Fruit fly (Drosophila melanogaster) whole organism, prepupa: ENCODE data around the gene CG15602.
A peak's percentile ranks its signal among the peaks of the same experiment; 100 is the strongest.

Source experiments
- CG10631 ChIP-seq: fragments of 200-800 bp; sonication (Bioruptor generic); optimal IDR thresholded peaks from 2 replicates; lab custom pipeline; 2016; ENCODE audit warnings: missing biosample characterization, missing genetic modification characterization
- CG10669 ChIP-seq: fragments of 200-800 bp; sonication (Bioruptor generic); optimal IDR thresholded peaks from 3 replicates; lab custom pipeline; 2018; ENCODE audit warnings: missing biosample characterization, mild to moderate bottlenecking, missing genetic modification characterization, moderate library complexity
- CG11762 ChIP-seq: fragments of 200-800 bp; sonication (Bioruptor generic); optimal IDR thresholded peaks from 3 replicates; lab custom pipeline; 2016; ENCODE audit warnings: missing biosample characterization, missing genetic modification characterization; ENCODE audit not compliant: insufficient read depth
- CG11902 ChIP-seq: fragments of 200-800 bp; sonication (Bioruptor generic); optimal IDR thresholded peaks from 3 replicates; lab custom pipeline; 2016; ENCODE audit warnings: missing biosample characterization, missing genetic modification characterization
- CG15336 ChIP-seq: fragments of 200-800 bp; sonication (Bioruptor generic); IDR thresholded peaks from 2 replicates; pipeline ENCODE4 v1.3.6; 2022; ENCODE audit warnings: missing biosample characterization, missing genetic modification characterization
- CG31627 ChIP-seq: fragments of 200-800 bp; sonication (Bioruptor generic); optimal IDR thresholded peaks from 3 replicates; lab custom pipeline; 2016; ENCODE audit warnings: missing biosample characterization, missing genetic modification characterization
- CG4318 ChIP-seq: fragments of 200-800 bp; sonication (Bioruptor generic); optimal IDR thresholded peaks from 3 replicates; lab custom pipeline; 2017; ENCODE audit warnings: missing biosample characterization, mild to moderate bottlenecking, missing genetic modification characterization
- CG6163 ChIP-seq: fragments of 200-800 bp; sonication (Bioruptor generic); IDR thresholded peaks from 3 replicates; pipeline ENCODE4 v1.3.6; 2022; ENCODE audit warnings: missing biosample characterization, missing genetic modification characterization
- CG6276 ChIP-seq: fragments of 200-800 bp; sonication (Bioruptor generic); optimal IDR thresholded peaks from 2 replicates; lab custom pipeline; 2017; ENCODE audit warnings: missing biosample characterization, mild to moderate bottlenecking, missing genetic modification characterization
- CG6808 ChIP-seq: fragments of 200-800 bp; sonication (Bioruptor generic); optimal IDR thresholded peaks from 3 replicates; lab custom pipeline; 2017; ENCODE audit warnings: missing biosample characterization, missing genetic modification characterization, mild to moderate bottlenecking, moderate library complexity, missing genetic modification reagents
- CG6854 ChIP-seq: fragments of 200-800 bp; sonication (Bioruptor generic); optimal IDR thresholded peaks from 2 replicates; lab custom pipeline; 2017; ENCODE audit warnings: missing biosample characterization, mild to moderate bottlenecking, missing genetic modification characterization
- CG8319 ChIP-seq: fragments of 200-800 bp; sonication (Bioruptor generic); optimal IDR thresholded peaks from 3 replicates; lab custom pipeline; 2016; ENCODE audit warnings: missing biosample characterization, missing genetic modification characterization
- Eip78C ChIP-seq: fragments of 200-800 bp; sonication (Bioruptor generic); peaks from one replicate; lab custom pipeline; 2016; ENCODE audit warnings: missing biosample characterization, missing genetic modification characterization
- Eip93F ChIP-seq: fragments of 200-800 bp; sonication (Bioruptor generic); optimal IDR thresholded peaks from 2 replicates; lab custom pipeline; 2016; ENCODE audit warnings: missing biosample characterization, mild to moderate bottlenecking, missing genetic modification characterization
- Lpt ChIP-seq: fragments of 200-800 bp; sonication (Bioruptor generic); optimal IDR thresholded peaks from 3 replicates; lab custom pipeline; 2016; ENCODE audit warnings: missing biosample characterization, missing genetic modification characterization
- Smox ChIP-seq: fragments of 200-800 bp; sonication (Bioruptor generic); optimal IDR thresholded peaks from 3 replicates; lab custom pipeline; 2016; ENCODE audit warnings: missing biosample characterization, missing genetic modification characterization
- Sox102F ChIP-seq: fragments of 200-800 bp; sonication (Bioruptor generic); optimal IDR thresholded peaks from 2 replicates; lab custom pipeline; 2016; ENCODE audit warnings: missing biosample characterization, mild to moderate bottlenecking, missing genetic modification characterization
- achi ChIP-seq: fragments of 200-800 bp; sonication (Bioruptor generic); optimal IDR thresholded peaks from 3 replicates; lab custom pipeline; 2016; ENCODE audit warnings: missing biosample characterization, missing genetic modification characterization
- cyc ChIP-seq: fragments of 200-800 bp; sonication (Bioruptor generic); optimal IDR thresholded peaks from 3 replicates; lab custom pipeline; 2016; ENCODE audit warnings: missing biosample characterization, missing genetic modification characterization
- dsx ChIP-seq: fragments of 200-800 bp; optimal IDR thresholded peaks from 3 replicates; lab custom pipeline; 2019; ENCODE audit warnings: missing biosample characterization, mild to moderate bottlenecking, missing genetic modification characterization, moderate library complexity; ENCODE audit not compliant: poor library complexity, severe bottlenecking
- esn ChIP-seq: fragments of 200-800 bp; sonication (Bioruptor generic); optimal IDR thresholded peaks from 2 replicates; lab custom pipeline; 2016; ENCODE audit warnings: missing biosample characterization, mild to moderate bottlenecking, missing genetic modification characterization, moderate library complexity
- fd59A ChIP-seq: fragments of 200-800 bp; sonication (Bioruptor generic); optimal IDR thresholded peaks from 2 replicates; lab custom pipeline; 2017; ENCODE audit warnings: missing biosample characterization, mild to moderate bottlenecking, missing genetic modification characterization, missing genetic modification reagents
- fd85E ChIP-seq: fragments of 200-800 bp; sonication (Bioruptor generic); optimal IDR thresholded peaks from 3 replicates; lab custom pipeline; 2016; ENCODE audit warnings: missing biosample characterization, missing genetic modification characterization
- fkh ChIP-seq: fragments of 200-800 bp; sonication (Bioruptor generic); optimal IDR thresholded peaks from 3 replicates; lab custom pipeline; 2017; ENCODE audit warnings: missing biosample characterization, mild to moderate bottlenecking, missing genetic modification characterization, moderate library complexity
- net ChIP-seq: fragments of 200-800 bp; sonication (Bioruptor generic); optimal IDR thresholded peaks from 3 replicates; lab custom pipeline; 2016; ENCODE audit warnings: missing biosample characterization, missing genetic modification characterization
- salr ChIP-seq, 2 experiments: fragments of 200-800 bp; sonication (Bioruptor generic); optimal IDR thresholded peaks; 3 replicates each; lab custom pipeline; 2016 to 2018; ENCODE audit warnings: missing biosample characterization in 2 of 2, missing genetic modification characterization in 2 of 2, mild to moderate bottlenecking in 1 of 2
- spab ChIP-seq: fragments of 200-800 bp; sonication (Bioruptor generic); optimal IDR thresholded peaks from 2 replicates; lab custom pipeline; 2017; ENCODE audit warnings: missing biosample characterization, mild to moderate bottlenecking, missing genetic modification characterization, missing genetic modification reagents
- ss ChIP-seq, 2 experiments: fragments of 200-800 bp; sonication (Bioruptor generic); optimal IDR thresholded peaks; 2 replicates in 1 of 2; 3 replicates in 1 of 2; lab custom pipeline; 2017 to 2018; ENCODE audit warnings: mild to moderate bottlenecking in 2 of 2, missing biosample characterization in 2 of 2, missing genetic modification characterization in 2 of 2, moderate library complexity in 1 of 2
- topi ChIP-seq: fragments of 200-800 bp; sonication (Bioruptor generic); optimal IDR thresholded peaks from 3 replicates; lab custom pipeline; 2016; ENCODE audit warnings: missing biosample characterization, missing genetic modification characterization

The CG15602 gene

DNA sequence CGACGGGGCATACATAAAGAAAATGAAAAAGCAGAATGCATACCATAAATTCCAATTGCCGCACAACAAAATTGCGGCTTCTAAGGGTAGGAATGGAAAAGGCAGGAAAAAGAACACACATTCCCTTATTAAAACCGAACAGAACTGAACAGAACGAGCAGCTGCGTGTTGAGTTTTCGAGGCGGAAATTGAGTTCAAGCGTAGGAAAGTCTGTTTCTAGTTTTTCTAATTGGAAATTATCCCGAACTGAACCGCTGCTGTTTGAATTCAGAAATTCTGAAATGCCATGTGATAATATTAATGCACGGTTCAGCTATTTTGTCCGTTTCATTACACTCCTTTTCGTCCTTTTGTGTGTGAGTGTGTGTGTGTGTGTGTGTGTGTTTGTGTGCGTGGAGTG is 17.7 kb downstream of the CG15602 start:
- TF ChIP-seq CG8319 (GFP tag; lab: Kevin White, UChicago), result no peak
- no peak for TF ChIP-seq CG6276 (GFP tag; lab: Kevin White, UChicago)
- no peak for TF ChIP-seq fd59A (GFP tag; lab: Kevin White, UChicago)
- TF ChIP-seq Sox102F (GFP tag; lab: Kevin White, UChicago), result no peak
- TF ChIP-seq CG10669 (GFP tag; lab: Kevin White, UChicago), result no peak
- no peak for TF ChIP-seq salr (GFP tag; optimal IDR thresholded peaks at IDR 0.05; lab: Kevin White, UChicago)

DNA sequence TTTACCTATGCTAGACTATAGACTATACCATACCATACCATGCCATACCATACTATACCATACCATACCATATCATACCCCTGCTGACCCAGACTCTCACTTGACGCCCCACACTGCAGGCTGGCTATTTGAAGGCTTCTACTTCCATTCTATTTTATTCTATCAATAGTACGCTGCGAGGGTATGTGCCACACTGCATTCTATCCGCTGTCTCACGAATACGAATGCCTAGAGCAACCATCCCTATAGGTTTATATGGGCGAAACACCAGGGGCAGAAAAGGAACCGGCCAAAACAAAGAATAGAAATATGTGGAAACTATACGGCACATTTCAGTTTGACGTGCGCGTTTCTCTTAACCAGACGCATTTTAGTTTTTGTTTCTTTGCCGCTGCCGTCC is 18.6 kb downstream of the CG15602 start:
- TF ChIP-seq CG4318 (no peak), fkh (no peak), CG6854 (no peak)

DNA sequence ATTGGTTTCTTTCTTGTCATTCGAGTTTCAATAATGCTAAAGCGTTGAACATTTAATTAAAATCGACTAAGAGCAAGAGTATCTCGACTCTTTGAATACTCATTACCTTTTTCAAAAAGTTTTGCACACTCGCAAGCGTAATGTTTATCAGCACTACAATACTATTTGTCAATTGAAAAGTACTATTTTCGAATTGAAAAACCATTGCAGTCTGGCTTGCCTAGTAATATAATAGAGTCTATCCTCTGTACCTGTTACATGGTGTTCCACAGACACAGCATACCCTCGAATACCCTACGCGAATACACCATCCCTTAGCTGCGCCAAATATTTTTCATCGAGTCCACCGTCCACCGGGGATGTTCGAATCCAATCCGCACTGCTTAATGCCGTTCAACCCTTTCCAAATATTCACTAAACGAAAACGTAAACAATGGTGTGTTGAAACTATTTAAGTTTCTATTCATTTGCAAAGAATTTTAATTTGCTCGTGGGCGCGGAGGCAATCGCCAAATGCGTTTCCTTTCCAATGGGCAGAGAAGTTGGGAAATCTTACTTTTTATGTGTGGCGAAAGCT is 19.5 kb downstream of the CG15602 start:
- TF ChIP-seq topi (no peak), esn (peak; percentile 25), achi (GFP tag; lab: Kevin White, UChicago) (no peak), net (GFP tag; lab: Kevin White, UChicago) (no peak), Eip78C (peak; percentile 74)

DNA sequence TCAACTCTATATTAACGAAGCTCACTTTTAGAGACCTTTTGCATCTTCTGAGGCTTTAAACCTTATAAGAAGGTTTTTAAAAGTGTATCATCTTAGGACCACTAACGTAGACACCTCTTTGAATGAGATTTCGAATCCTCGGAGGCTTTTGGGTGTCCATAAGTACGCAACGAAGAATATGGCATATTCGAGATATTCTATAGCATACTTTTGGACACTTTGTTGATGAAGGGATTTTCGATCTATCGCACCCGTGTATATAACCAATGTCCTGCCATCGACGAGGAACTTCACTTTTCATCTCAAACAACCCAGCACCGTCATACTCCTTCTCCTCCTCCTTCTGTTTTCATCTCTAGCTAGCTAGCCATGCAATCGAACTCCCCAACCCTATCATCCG is 23.1 kb downstream of the CG15602 start:
- no peak for TF ChIP-seq Smox (GFP tag; lab: Kevin White, UChicago)
- no peak for TF ChIP-seq Lpt (GFP tag; lab: Kevin White, UChicago)

DNA sequence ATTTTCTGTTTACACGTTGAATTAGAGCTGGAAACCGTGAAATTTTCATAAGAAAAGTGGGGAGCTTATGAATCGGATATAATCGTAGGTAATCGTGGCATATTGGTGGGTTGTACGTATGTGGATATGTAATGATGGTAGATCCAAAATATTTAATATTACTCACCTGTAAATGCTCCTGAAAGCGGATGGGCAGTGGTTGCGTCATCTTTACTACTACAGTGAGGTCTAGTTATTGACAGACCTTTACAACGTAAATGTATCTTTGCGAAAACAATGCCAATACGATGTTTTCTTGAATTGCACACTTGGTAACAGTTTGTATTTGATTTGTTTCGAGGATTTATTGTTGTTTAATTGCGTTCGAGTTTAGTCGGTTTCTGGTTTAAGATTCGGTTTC is 34.7 kb downstream of the CG15602 start:
- TF ChIP-seq CG10631 (GFP tag; lab: Kevin White, UChicago) (no peak), CG15336 (GFP tag; lab: Robert Waterston, UW) (no peak), CG11762 (GFP tag; lab: Kevin White, UChicago) (no peak), CG6808 (GFP tag; lab: Kevin White, UChicago) (no peak), CG8319 (GFP tag; lab: Kevin White, UChicago) (no peak), ss (GFP tag; optimal IDR thresholded peaks at IDR 0.05; lab: Kevin White, UChicago) (no peak)
- TF ChIP-seq, all 60 proteins: peak for 0

DNA sequence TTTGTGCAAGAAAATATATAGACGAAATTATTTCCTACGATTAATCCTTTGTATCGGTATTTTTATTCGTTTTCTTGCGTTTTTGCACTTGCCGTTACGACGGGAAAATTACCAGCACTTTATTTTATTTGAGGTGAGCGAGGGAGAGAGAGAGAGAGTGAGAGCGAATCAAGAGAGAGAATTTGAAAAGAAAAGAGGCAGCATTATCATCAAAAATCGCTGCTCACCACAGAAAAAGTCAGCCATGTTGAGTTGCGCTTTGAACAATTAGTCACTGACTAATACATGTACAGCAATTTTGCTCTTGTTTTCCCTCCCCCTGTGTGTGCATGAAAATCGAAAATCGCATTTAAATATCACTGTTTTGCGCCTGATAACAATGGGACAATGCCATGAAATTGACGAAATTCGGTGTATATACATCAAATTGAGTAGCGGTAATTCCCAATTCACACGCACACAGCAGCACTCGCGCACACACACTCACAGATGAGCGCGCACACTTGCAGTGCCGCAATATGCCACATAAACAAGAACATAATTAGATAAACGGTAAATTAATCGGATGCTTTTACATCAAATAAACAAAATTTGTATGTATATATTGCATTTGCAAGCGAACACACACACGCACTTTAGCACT is 35.5 kb downstream of the CG15602 start:
- TF ChIP-seq CG6808 (GFP tag; lab: Kevin White, UChicago) (peak; percentile 22), CG11902 (GFP tag; lab: Kevin White, UChicago) (no peak), fd85E (GFP tag; lab: Kevin White, UChicago) (peak; percentile 15), CG6163 (no peak), salr (GFP tag; optimal IDR thresholded peaks at IDR 0.05; lab: Kevin White, UChicago) (no peak), CG31627 (GFP tag; lab: Kevin White, UChicago) (no peak), ss (GFP tag; optimal IDR thresholded peaks at IDR 0.05; lab: Kevin White, UChicago) (peak; percentile 24 to 30), cyc (GFP tag; lab: Kevin White, UChicago) (no peak), dsx (no peak), Eip93F (GFP tag; lab: Kevin White, UChicago) (peak; percentile 22), spab (GFP tag; lab: Kevin White, UChicago) (no peak), Eip78C (peak; percentile 47)
